Worm (Caenorhabditis elegans): Measurements from ENCODE around the gene F15D4.2.

ce11 chrII:13198845-13199244, 17.0 kb upstream of the F15D4.2 start:
- TF ChIP-seq elt-3 (tag; optimal IDR thresholded peaks at IDR 0.05) (no peak), skn-1 (tag; optimal IDR thresholded peaks at IDR 0.05) (no peak), tbx-2 (tag; optimal IDR thresholded peaks at IDR 0.05) (no peak), nhr-43 (tag; optimal IDR thresholded peaks at IDR 0.05; ENCODE audit: poor library complexity, severe bottlenecking) (no peak)

Measured in whole organism, L3 larva.